Worm (Caenorhabditis elegans): ENCODE data around the gene sel-2.

The sel-2 gene

DNA sequence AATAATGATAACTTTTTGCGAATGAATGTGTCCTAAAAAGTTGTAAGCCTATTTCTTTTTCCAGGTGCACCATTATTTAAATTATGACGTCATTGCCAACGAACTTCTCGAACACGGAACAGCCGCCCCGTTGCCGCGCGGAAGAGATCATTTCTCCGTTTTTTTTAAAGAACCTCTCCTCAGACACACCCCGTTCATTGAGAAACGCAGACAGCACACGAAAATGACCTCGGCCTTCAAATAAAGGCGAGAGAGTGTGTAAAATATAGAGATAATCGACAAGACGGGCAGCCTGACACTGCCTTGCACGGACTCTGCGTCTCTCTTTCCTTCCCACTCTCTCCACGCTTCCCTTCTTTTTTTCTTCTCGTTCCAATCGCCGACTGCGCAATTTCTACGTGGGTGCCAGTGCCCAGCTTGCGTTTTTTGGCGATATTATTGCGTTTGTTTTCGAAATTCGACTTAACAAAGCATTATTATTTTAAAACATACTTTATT is 51.7 kb downstream of the sel-2 start (continued):
- TF ChIP-seq zfp-3 (GFP tag; conservative IDR thresholded peaks at IDR 0.05) (0 out of 2 replicates have a peak, but pooled peaks have one; percentile 27), ceh-32 (tag; optimal IDR thresholded peaks at IDR 0.05; ENCODE audit: poor library complexity) (no peak), rbr-2 (tag; optimal IDR thresholded peaks at IDR 0.05) (peak; percentile 72), lin-29 (GFP tag; IDR thresholded peaks at IDR 0.05) (0 out of 2 replicates have a peak, but pooled peaks have one; percentile 44), zip-2 (tag; optimal IDR thresholded peaks at IDR 0.05) (no peak), set-16 (GFP tag; IDR thresholded peaks at IDR 0.05) (peak; percentile 67), arid-1 (GFP tag; conservative IDR thresholded peaks at IDR 0.05) (peak; percentile 39), egl-27 (tag; optimal IDR thresholded peaks at IDR 0.05) (no peak), unc-39 (tag; optimal IDR thresholded peaks at IDR 0.05) (no peak), lir-3 (tag; optimal IDR thresholded peaks at IDR 0.05) (no peak), F26F4.8 (GFP tag; conservative IDR thresholded peaks at IDR 0.05) (no peak), daf-16 (GFP tag; optimal IDR thresholded peaks at IDR 0.05) (peak in 1 of 2 experiments; percentile 63), daf-16 (tag; optimal IDR thresholded peaks at IDR 0.05) (peak; percentile 53), snpc-4 (tag; optimal IDR thresholded peaks at IDR 0.05) (no peak), R02D3.7 (tag; optimal IDR thresholded peaks at IDR 0.05) (no peak), php-3 (GFP tag; IDR thresholded peaks at IDR 0.05) (0 out of 2 replicates have a peak, but pooled peaks have one; percentile 39), ztf-11 (tag; optimal IDR thresholded peaks at IDR 0.05) (no peak), T20F7.1 (GFP tag; optimal IDR thresholded peaks at IDR 0.05) (no peak), F10B5.3 (tag; optimal IDR thresholded peaks at IDR 0.05) (peak; percentile 62), ztf-7 (tag; optimal IDR thresholded peaks at IDR 0.05) (no peak), ctbp-1 (GFP tag; IDR thresholded peaks at IDR 0.05) (peak; percentile 60; the same call in 1 of the 2 replicates), ces-1 (GFP tag; optimal IDR thresholded peaks at IDR 0.05) (no peak), Y5F2A.4 (GFP tag; optimal IDR thresholded peaks at IDR 0.05) (no peak), lin-38 (GFP tag; IDR thresholded peaks at IDR 0.05) (peak; percentile 51), F49E8.2 (tag; optimal IDR thresholded peaks at IDR 0.05; ENCODE audit: borderline replicate concordance) (no peak), tra-1 (GFP tag; IDR thresholded peaks at IDR 0.05) (0 out of 2 replicates have a peak, but pooled peaks have one; percentile 58), dmd-8 (GFP tag; IDR thresholded peaks at IDR 0.05) (no peak), spr-1 (tag; optimal IDR thresholded peaks at IDR 0.05) (peak; percentile 31), ZK546.5 (tag; optimal IDR thresholded peaks at IDR 0.05) (no peak), ZK337.2 (GFP tag; IDR thresholded peaks at IDR 0.05) (no peak), Y105C5A.15 (GFP tag; IDR thresholded peaks at IDR 0.05) (no peak), nhr-77 (tag; optimal IDR thresholded peaks at IDR 0.05) (no peak), lsy-2 (tag; optimal IDR thresholded peaks at IDR 0.05) (peak; percentile 74 to 79), nhr-76 (tag; optimal IDR thresholded peaks at IDR 0.05) (no peak), ceh-62 (tag; optimal IDR thresholded peaks at IDR 0.05) (no peak), dmd-6 (GFP tag; IDR thresholded peaks at IDR 0.05) (peak; percentile 64), Y75B8A.6 (GFP tag; IDR thresholded peaks at IDR 0.05) (no peak), Y48G9A.11 (GFP tag; IDR thresholded peaks at IDR 0.05) (no peak), daf-19 (GFP tag; conservative IDR thresholded peaks at IDR 0.05) (no peak), skn-1 (tag; optimal IDR thresholded peaks at IDR 0.05) (no peak), daf-8 (GFP tag; IDR thresholded peaks at IDR 0.05) (no peak), pha-4 (GFP tag; IDR thresholded peaks at IDR 0.05) (peak; percentile 72), pha-4 (tag; optimal IDR thresholded peaks at IDR 0.05) (peak; percentile 83), fos-1 (tag; optimal IDR thresholded peaks at IDR 0.05) (no peak), cey-2 (tag; optimal IDR thresholded peaks at IDR 0.05; ENCODE audit: borderline replicate concordance, insufficient read depth) (no peak), nhr-6 (tag; optimal IDR thresholded peaks at IDR 0.05) (no peak), dve-1 (tag; optimal IDR thresholded peaks at IDR 0.05; ENCODE audit: insufficient read depth) (peak; percentile 81), mxl-3 (GFP tag; optimal IDR thresholded peaks at IDR 0.05) (peak; percentile 90), daf-12 (tag; optimal IDR thresholded peaks at IDR 0.05) (no peak), duxl-1 (tag; optimal IDR thresholded peaks at IDR 0.05; ENCODE audit: poor library complexity) (peak; percentile 63), egl-43 (GFP tag; IDR thresholded peaks at IDR 0.05) (peak; percentile 79)
